Fruit fly (Drosophila melanogaster) Kc167 (cell line): Measurements from ENCODE around the gene Ogdh.

Experiments
- Myc ChIP-seq: fragments of >200 bp; optimal IDR thresholded peaks from 2 replicates; lab custom pipeline; 2017; ENCODE audit warnings: missing external identifiers
- Sin3A ChIP-seq: fragments of >200 bp; optimal IDR thresholded peaks from 2 replicates; lab custom pipeline; 2018; ENCODE audit warnings: missing external identifiers
- h ChIP-seq: fragments of >200 bp; optimal IDR thresholded peaks from 3 replicates; lab custom pipeline; 2018; ENCODE audit warnings: missing external identifiers
- insv ChIP-seq: fragments of >200 bp; optimal IDR thresholded peaks from 3 replicates; lab custom pipeline; 2018; ENCODE audit warnings: missing external identifiers
- psq ChIP-seq: fragments of >200 bp; optimal IDR thresholded peaks from 2 replicates; lab custom pipeline; 2017; ENCODE audit warnings: missing external identifiers
- ttk ChIP-seq: sonication (Bioruptor generic); optimal IDR thresholded peaks from 2 replicates; lab custom pipeline; 2017; ENCODE audit warnings: missing external identifiers

DNA sequence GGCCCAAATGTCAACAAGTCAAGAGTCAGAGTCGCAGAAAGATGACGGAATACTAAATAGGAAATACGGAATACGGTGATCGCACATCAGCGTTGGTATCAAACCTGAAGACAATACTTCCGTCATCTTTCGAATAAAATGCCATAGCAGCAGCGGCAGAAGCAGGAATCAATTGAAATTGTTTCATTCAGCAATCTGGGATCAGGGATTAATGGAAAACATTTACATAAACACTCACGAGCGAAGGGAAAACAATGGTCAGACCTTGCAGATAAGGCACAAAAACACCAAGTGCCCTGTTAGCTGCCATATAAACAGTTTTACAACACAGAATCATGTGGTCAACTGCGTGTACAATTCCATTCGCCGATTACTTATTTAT lies 50.8 kb downstream of the Ogdh start:
- no peak for TF ChIP-seq h (lab: Kevin White, UChicago)
- TF ChIP-seq Myc (lab: Kevin White, UChicago) = no peak
- no peak for TF ChIP-seq Sin3A (lab: Kevin White, UChicago)
- TF ChIP-seq psq (lab: Kevin White, UChicago) = no peak
- TF ChIP-seq insv (lab: Kevin White, UChicago) = no peak
- no peak for TF ChIP-seq ttk
